Fruit fly (Drosophila melanogaster): Measurements from ENCODE around the gene CG5290.

- TF ChIP-seq pdm3 (GFP tag; optimal IDR thresholded peaks at IDR 0.05) (no peak), CG16779 (tag; optimal IDR thresholded peaks at IDR 0.05) (no peak), dac (GFP tag; optimal IDR thresholded peaks at IDR 0.05) (no peak)
These were observed 17.6 kb upstream of the CG5290 start for dm6 chr3L:17929697-17930581.

Data from whole organism, prepupa.